Worm (Caenorhabditis elegans) whole organism, L2 larva: Measurements from ENCODE around the gene srx-84.

Experiments
- aly-2 ChIP-seq: fragments of 150-350 bp; optimal IDR thresholded peaks from 2 replicates; lab custom pipeline; 2014; ENCODE audit warnings: missing biosample characterization, missing genetic modification characterization
- ceh-82 ChIP-seq: fragments of 150-350 bp; optimal IDR thresholded peaks from 2 replicates; lab custom pipeline; 2014; ENCODE audit warnings: missing biosample characterization, missing genetic modification characterization
- elt-3 ChIP-seq: sonication (generic microtip); optimal IDR thresholded peaks from 2 replicates; lab custom pipeline; 2017; ENCODE audit warnings: missing biosample characterization, missing genetic modification characterization
- lin-13 ChIP-seq: fragments of 150-350 bp; optimal IDR thresholded peaks from 2 replicates; lab custom pipeline; 2014; ENCODE audit warnings: missing biosample characterization, missing genetic modification reagents, missing genetic modification characterization
- nhr-6 ChIP-seq: fragments of 150-350 bp; optimal IDR thresholded peaks from 2 replicates; lab custom pipeline; 2014; ENCODE audit warnings: missing biosample characterization, missing genetic modification characterization
- unc-62 ChIP-seq: fragments of 150-350 bp; optimal IDR thresholded peaks from 2 replicates; lab custom pipeline; 2014; ENCODE audit warnings: missing biosample characterization, missing genetic modification reagents, missing genetic modification characterization
- ztf-4 ChIP-seq: fragments of 150-350 bp; optimal IDR thresholded peaks from 2 replicates; lab custom pipeline; 2014; ENCODE audit warnings: missing biosample characterization, missing genetic modification characterization

ce11 chrV:11638634-11639117 lies 39.8 kb downstream of the srx-84 start:
- TF ChIP-seq elt-3 (tag; lab: Kevin White, UChicago) (no peak), aly-2 (tag; lab: Kevin White, UChicago) (no peak), lin-13 (GFP tag; lab: Kevin White, UChicago) (no peak), ceh-82 (no peak), unc-62 (GFP tag; lab: Kevin White, UChicago) (no peak), nhr-6 (tag; lab: Kevin White, UChicago) (peak; percentile 53), ztf-4 (tag; lab: Kevin White, UChicago) (peak; percentile 83)
